Worm (Caenorhabditis elegans) whole organism, mixed stage, embryonic: ENCODE results near the gene srt-33.
"Not testable (repeated sequence)": the region's sequence is repeated elsewhere in the genome, so short reads cannot be mapped to it uniquely, and the experiment has no call there.

ENCODE experiments used
- ceh-43 ChIP-seq: fragments of 200-800 bp; sonication (Bioruptor generic); optimal IDR thresholded peaks from 2 replicates; lab custom pipeline; 2018; ENCODE audit warnings: mild to moderate bottlenecking, missing genetic modification characterization, moderate library complexity, missing compliant biosample characterization
- ces-1 ChIP-seq: fragments of 150-350 bp; optimal IDR thresholded peaks from 2 replicates; lab custom pipeline; 2014; ENCODE audit warnings: missing biosample characterization, missing genetic modification reagents, missing genetic modification characterization
- mab-5 ChIP-seq: fragments of 150-350 bp; optimal IDR thresholded peaks from 2 replicates; lab custom pipeline; 2014; ENCODE audit warnings: missing biosample characterization, missing genetic modification characterization
- nhr-12 ChIP-seq: fragments of 150-350 bp; optimal IDR thresholded peaks from 2 replicates; lab custom pipeline; 2014; ENCODE audit warnings: missing biosample characterization, missing genetic modification characterization
- nhr-28 ChIP-seq: fragments of 150-350 bp; optimal IDR thresholded peaks from 2 replicates; lab custom pipeline; 2014; ENCODE audit warnings: missing biosample characterization, missing genetic modification characterization
- nhr-76 ChIP-seq: sonication (generic microtip); optimal IDR thresholded peaks from 2 replicates; lab custom pipeline; 2017; ENCODE audit warnings: missing biosample characterization, missing genetic modification characterization
- unc-120 ChIP-seq: sonication (generic microtip); optimal IDR thresholded peaks from 2 replicates; lab custom pipeline; 2017; ENCODE audit warnings: missing genetic modification characterization, missing compliant biosample characterization; ENCODE audit not compliant: poor library complexity, severe bottlenecking

DNA sequence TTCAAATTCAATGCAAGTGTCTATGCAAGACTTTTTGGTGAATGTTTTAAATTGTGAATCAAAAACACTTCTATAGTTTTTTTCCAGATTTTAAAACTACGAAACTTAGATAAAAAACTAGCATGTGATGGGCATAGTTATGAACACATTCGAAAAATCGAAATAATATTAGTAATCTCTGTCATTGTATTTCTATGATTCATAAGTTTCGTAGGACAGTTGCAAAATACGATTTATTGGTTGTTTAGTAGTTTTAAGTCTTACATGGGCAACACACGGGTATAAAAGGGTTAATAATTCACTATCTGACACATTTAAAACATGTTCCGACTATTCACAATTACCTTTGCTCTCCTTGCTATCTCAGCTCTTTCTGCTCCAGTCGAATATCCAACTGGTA, 28.5 kb upstream of the srt-33 start, which contains the start of gene spig-5:
- not testable (repeated sequence) for TF ChIP-seq unc-120 (tag; lab: Kevin White, UChicago); nhr-12; nhr-28; ceh-43 (GFP tag; lab: Kevin White, UChicago); nhr-76 (tag; lab: Kevin White, UChicago); ces-1 (GFP tag; lab: Kevin White, UChicago); mab-5 (tag; lab: Kevin White, UChicago)
